Worm (Caenorhabditis elegans): ENCODE measurements around the gene C11G10.1.

The C11G10.1 gene

DNA sequence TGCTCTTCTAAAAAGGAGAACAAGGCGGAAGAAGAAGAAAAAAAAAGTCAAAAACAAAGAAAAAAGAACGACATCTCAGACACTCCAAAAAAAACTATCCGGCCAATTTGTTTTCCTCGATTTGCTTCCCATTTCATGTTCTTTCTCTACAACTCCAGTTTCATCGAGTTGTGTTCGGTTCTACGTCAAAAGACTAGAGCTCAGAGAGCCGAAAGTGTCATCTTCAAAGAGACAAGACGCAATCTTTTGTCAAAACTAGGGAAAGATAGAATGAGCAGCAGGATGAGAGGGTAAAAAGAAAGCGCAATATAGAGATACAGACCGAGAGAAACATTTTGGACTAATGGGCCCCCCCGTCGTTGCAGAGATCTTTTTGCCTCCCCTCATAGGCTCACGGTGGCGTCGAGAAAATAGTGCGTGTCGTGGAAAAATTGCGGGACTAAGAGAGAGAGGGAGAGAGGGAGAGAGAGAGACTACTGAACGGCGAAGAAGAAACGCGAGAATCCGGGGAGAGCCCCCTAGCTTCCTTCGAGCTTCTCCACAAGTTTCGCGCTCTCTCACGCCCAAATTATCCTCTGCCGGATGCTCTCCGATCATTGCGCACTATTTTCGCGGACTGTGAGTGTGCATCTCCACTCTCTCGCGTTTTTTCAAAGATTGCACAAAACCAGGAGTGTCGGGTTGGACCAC, 30.6 kb upstream of the C11G10.1 start (continued):
- TF ChIP-seq grh-1 (GFP tag; IDR thresholded peaks at IDR 0.05) (no peak), nhr-76 (tag; optimal IDR thresholded peaks at IDR 0.05) (no peak), snu-23 (GFP tag; optimal IDR thresholded peaks at IDR 0.05) (peak; percentile 71), elt-3 (tag; optimal IDR thresholded peaks at IDR 0.05) (no peak), ceh-82 (tag; optimal IDR thresholded peaks at IDR 0.05) (peak; percentile 56 to 62 (median 58)), fkh-10 (GFP tag; optimal IDR thresholded peaks at IDR 0.05) (peak; percentile 79), nhr-19 (GFP tag; conservative IDR thresholded peaks at IDR 0.05) (peak; percentile 67), ceh-90 (tag; optimal IDR thresholded peaks at IDR 0.05) (no peak), C16A3.4 (tag; optimal IDR thresholded peaks at IDR 0.05) (peak; percentile 11), efl-3 (GFP tag; optimal IDR thresholded peaks at IDR 0.05) (no peak), mef-2 (tag; optimal IDR thresholded peaks at IDR 0.05) (no peak), dsc-1 (tag; optimal IDR thresholded peaks at IDR 0.05) (peak; percentile 84), irx-1 (tag; optimal IDR thresholded peaks at IDR 0.05) (peak; percentile 48), skn-1 (tag; optimal IDR thresholded peaks at IDR 0.05) (peak; percentile 27), pag-3 (tag; optimal IDR thresholded peaks at IDR 0.05; ENCODE audit: borderline replicate concordance, insufficient read depth) (no peak), dpl-1 (GFP tag; optimal IDR thresholded peaks at IDR 0.05) (peak in 1 of 3 experiments; percentile 6), hpl-2 (GFP tag; optimal IDR thresholded peaks at IDR 0.05) (no peak), ces-1 (GFP tag; optimal IDR thresholded peaks at IDR 0.05) (peak; percentile 44), Y116A8C.19 (tag; optimal IDR thresholded peaks at IDR 0.05; ENCODE audit: borderline replicate concordance) (no peak), lin-39 (tag; optimal IDR thresholded peaks at IDR 0.05) (no peak), nhr-47 (tag; optimal IDR thresholded peaks at IDR 0.05) (peak; percentile 81), C34B4.2 (tag; optimal IDR thresholded peaks at IDR 0.05) (no peak), fkh-8 (tag; optimal IDR thresholded peaks at IDR 0.05) (peak; percentile 73), ztf-11 (tag; optimal IDR thresholded peaks at IDR 0.05) (no peak), nhr-71 (tag; optimal IDR thresholded peaks at IDR 0.05) (peak; percentile 90), elt-2 (tag; optimal IDR thresholded peaks at IDR 0.05) (no peak), vab-15 (tag; optimal IDR thresholded peaks at IDR 0.05) (no peak), pqm-1 (tag; optimal IDR thresholded peaks at IDR 0.05) (no peak), unc-62 (GFP tag; optimal IDR thresholded peaks at IDR 0.05) (no peak), nhr-90 (tag; optimal IDR thresholded peaks at IDR 0.05; ENCODE audit: poor library complexity) (no peak), lin-35 (GFP tag; optimal IDR thresholded peaks at IDR 0.05) (peak in 1 of 2 experiments; percentile 23), mep-1 (tag; optimal IDR thresholded peaks at IDR 0.05) (peak; percentile 15), lin-14 (GFP tag; optimal IDR thresholded peaks at IDR 0.05) (peak; percentile 97), hlh-4 (tag; optimal IDR thresholded peaks at IDR 0.05) (no peak), alr-1 (tag; optimal IDR thresholded peaks at IDR 0.05; ENCODE audit: borderline replicate concordance) (no peak), ztf-4 (tag; optimal IDR thresholded peaks at IDR 0.05) (peak; percentile 59), C04F5.9 (tag; optimal IDR thresholded peaks at IDR 0.05) (no peak), nhr-84 (tag; optimal IDR thresholded peaks at IDR 0.05) (no peak), nhr-20 (tag; optimal IDR thresholded peaks at IDR 0.05) (peak; percentile 59), sox-4 (tag; optimal IDR thresholded peaks at IDR 0.05) (peak; percentile 25), nhr-12 (tag; optimal IDR thresholded peaks at IDR 0.05) (no peak), tlp-1 (tag; optimal IDR thresholded peaks at IDR 0.05) (no peak), zag-1 (tag; optimal IDR thresholded peaks at IDR 0.05) (no peak), efl-1 (optimal IDR thresholded peaks at IDR 0.05) (peak; percentile 22 to 48), efl-1 (GFP tag; optimal IDR thresholded peaks at IDR 0.05 in 1 of 2) (peak in 1 of 2 experiments; percentile 83), fkh-4 (tag; optimal IDR thresholded peaks at IDR 0.05; ENCODE audit: borderline replicate concordance) (no peak), nhr-11 (tag; optimal IDR thresholded peaks at IDR 0.05) (peak; percentile 16), F16B12.6 (tag; optimal IDR thresholded peaks at IDR 0.05) (no peak), egl-27 (tag; optimal IDR thresholded peaks at IDR 0.05) (peak in 1 of 2 experiments; percentile 34), unc-98 (GFP tag; IDR thresholded peaks at IDR 0.05) (no peak), ets-5 (GFP tag; IDR thresholded peaks at IDR 0.05) (no peak), jun-1 (tag; optimal IDR thresholded peaks at IDR 0.05) (peak; percentile 43)
